Worm (Caenorhabditis elegans) whole organism, late embryonic: ENCODE measurements around the gene algn-2.

ENCODE experiments used
- C08G9.2 ChIP-seq: sonication (generic microtip); optimal IDR thresholded peaks from 2 replicates; lab custom pipeline; 2016; ENCODE audit warnings: mild to moderate bottlenecking, missing genetic modification characterization, moderate library complexity, missing compliant biosample characterization
- C38D4.7 ChIP-seq: fragments of 200-800 bp; sonication (Bioruptor generic); optimal IDR thresholded peaks from 2 replicates; lab custom pipeline; 2018; ENCODE audit warnings: mild to moderate bottlenecking, missing genetic modification characterization, moderate library complexity, missing compliant biosample characterization
- F13H6.1 ChIP-seq: sonication (generic microtip); optimal IDR thresholded peaks from 2 replicates; lab custom pipeline; 2016; ENCODE audit warnings: missing genetic modification characterization, missing compliant biosample characterization
- T23F11.4 ChIP-seq: fragments of 200-800 bp; sonication (Bioruptor generic); optimal IDR thresholded peaks from 2 replicates; lab custom pipeline; 2018; ENCODE audit warnings: mild to moderate bottlenecking, missing genetic modification characterization, missing compliant biosample characterization
- Y22D7AL.16 ChIP-seq: sonication (generic microtip); optimal IDR thresholded peaks from 2 replicates; lab custom pipeline; 2016; ENCODE audit warnings: missing genetic modification characterization, missing compliant biosample characterization
- ama-1 ChIP-seq: fragments of 150-350 bp; optimal IDR thresholded peaks from 2 replicates; lab custom pipeline; 2014
- ceh-14 ChIP-seq: sonication (generic microtip); optimal IDR thresholded peaks from 2 replicates; lab custom pipeline; 2016; ENCODE audit warnings: missing genotype, missing genetic modification characterization, missing compliant biosample characterization
- ceh-18 ChIP-seq: sonication (generic microtip); optimal IDR thresholded peaks from 2 replicates; lab custom pipeline; 2016; ENCODE audit warnings: missing genetic modification characterization, missing compliant biosample characterization
- ceh-24 ChIP-seq: sonication (generic microtip); optimal IDR thresholded peaks from 2 replicates; lab custom pipeline; 2016; ENCODE audit warnings: mild to moderate bottlenecking, missing genetic modification characterization, missing compliant biosample characterization
- ceh-31 ChIP-seq: sonication (generic microtip); optimal IDR thresholded peaks from 2 replicates; lab custom pipeline; 2016; ENCODE audit warnings: missing genetic modification characterization, missing compliant biosample characterization
- ceh-34 ChIP-seq: sonication (generic microtip); optimal IDR thresholded peaks from 2 replicates; lab custom pipeline; 2016; ENCODE audit warnings: mild to moderate bottlenecking, missing genetic modification characterization, missing compliant biosample characterization
- ceh-45 ChIP-seq: fragments of 200-800 bp; sonication (Bioruptor generic); IDR thresholded peaks from 2 replicates; pipeline ENCODE4 v1.3.6; 2022; ENCODE audit warnings: missing genetic modification reagents, missing genetic modification characterization, missing compliant biosample characterization
- ceh-6 ChIP-seq: fragments of 200-800 bp; sonication (Bioruptor generic); optimal IDR thresholded peaks from 2 replicates; lab custom pipeline; 2018; ENCODE audit warnings: mild to moderate bottlenecking, missing genetic modification characterization, missing compliant biosample characterization
- che-1 ChIP-seq: sonication (generic microtip); optimal IDR thresholded peaks from 2 replicates; lab custom pipeline; 2016; ENCODE audit warnings: mild to moderate bottlenecking, missing genetic modification characterization, missing compliant biosample characterization
- dmd-4 ChIP-seq: sonication (generic microtip); optimal IDR thresholded peaks from 2 replicates; lab custom pipeline; 2016; ENCODE audit warnings: borderline replicate concordance, missing genetic modification characterization, missing compliant biosample characterization
- dve-1 ChIP-seq: sonication (generic microtip); optimal IDR thresholded peaks from 2 replicates; lab custom pipeline; 2017; ENCODE audit warnings: antibody characterized with exemption, mild to moderate bottlenecking, missing genetic modification characterization, missing compliant biosample characterization
- elt-2 ChIP-seq: sonication (generic microtip); optimal IDR thresholded peaks from 2 replicates; lab custom pipeline; 2016; ENCODE audit warnings: missing genetic modification reagents, missing genetic modification characterization, missing compliant biosample characterization
- elt-4 ChIP-seq: sonication (generic microtip); optimal IDR thresholded peaks from 2 replicates; lab custom pipeline; 2016; ENCODE audit warnings: missing genetic modification characterization, missing compliant biosample characterization
- ets-4 ChIP-seq: sonication (generic microtip); optimal IDR thresholded peaks from 2 replicates; lab custom pipeline; 2016; ENCODE audit warnings: missing genetic modification characterization, missing compliant biosample characterization
- eyg-1 ChIP-seq: sonication (generic microtip); optimal IDR thresholded peaks from 2 replicates; lab custom pipeline; 2016; ENCODE audit warnings: missing genotype, missing genetic modification characterization, missing compliant biosample characterization
- fax-1 ChIP-seq: sonication (generic microtip); optimal IDR thresholded peaks from 2 replicates; lab custom pipeline; 2016; ENCODE audit warnings: missing genotype, missing genetic modification characterization, missing compliant biosample characterization
- fkh-10 ChIP-seq: fragments of 150-350 bp; optimal IDR thresholded peaks from 2 replicates; lab custom pipeline; 2014; ENCODE audit warnings: missing biosample characterization, missing genetic modification reagents, missing genetic modification characterization
- gmeb-2 ChIP-seq: sonication (generic microtip); optimal IDR thresholded peaks from 2 replicates; lab custom pipeline; 2016; ENCODE audit warnings: missing genetic modification characterization, inconsistent platforms, missing compliant biosample characterization
- hlh-13 ChIP-seq: fragments of 200-800 bp; sonication (Bioruptor generic); optimal IDR thresholded peaks from 2 replicates; lab custom pipeline; 2018; ENCODE audit warnings: mild to moderate bottlenecking, missing genetic modification characterization, missing compliant biosample characterization
- hlh-15 ChIP-seq: sonication (generic microtip); optimal IDR thresholded peaks from 2 replicates; lab custom pipeline; 2016; ENCODE audit warnings: missing genetic modification characterization, missing compliant biosample characterization
- hlh-6 ChIP-seq: sonication (generic microtip); optimal IDR thresholded peaks from 2 replicates; lab custom pipeline; 2016; ENCODE audit warnings: missing genotype, missing genetic modification characterization, missing compliant biosample characterization
- hlh-8 ChIP-seq: sonication (generic microtip); optimal IDR thresholded peaks from 2 replicates; lab custom pipeline; 2016; ENCODE audit warnings: missing genotype, missing genetic modification characterization, missing compliant biosample characterization
- lim-6 ChIP-seq: sonication (generic microtip); optimal IDR thresholded peaks from 2 replicates; lab custom pipeline; 2016; ENCODE audit warnings: missing genetic modification characterization, missing compliant biosample characterization
- lin-11 ChIP-seq: fragments of 200-800 bp; sonication (Bioruptor generic); optimal IDR thresholded peaks from 2 replicates; lab custom pipeline; 2018; ENCODE audit warnings: mild to moderate bottlenecking, missing genetic modification characterization, missing compliant biosample characterization
- madf-2 ChIP-seq: sonication (generic microtip); optimal IDR thresholded peaks from 2 replicates; lab custom pipeline; 2017; ENCODE audit warnings: missing genetic modification characterization, missing compliant biosample characterization
- nhr-11 ChIP-seq: fragments of 150-350 bp; optimal IDR thresholded peaks from 2 replicates; lab custom pipeline; 2014; ENCODE audit warnings: missing biosample characterization, missing genetic modification characterization
- pag-3 ChIP-seq: sonication (generic microtip); optimal IDR thresholded peaks from 2 replicates; lab custom pipeline; 2016; ENCODE audit warnings: missing compliant biosample characterization, missing genetic modification characterization, borderline replicate concordance
- pat-9 ChIP-seq: fragments of 200-800 bp; sonication (Bioruptor generic); optimal IDR thresholded peaks from 2 replicates; lab custom pipeline; 2018; ENCODE audit warnings: mild to moderate bottlenecking, missing genetic modification characterization, moderate library complexity, missing compliant biosample characterization
- pax-1 ChIP-seq: fragments of 150-350 bp; optimal IDR thresholded peaks from 2 replicates; lab custom pipeline; 2014; ENCODE audit warnings: missing biosample characterization, missing genetic modification characterization
- pha-4 ChIP-seq: fragments of 150-350 bp; optimal IDR thresholded peaks from 2 replicates; lab custom pipeline; 2018; ENCODE audit warnings: missing biosample characterization, missing genetic modification reagents, missing genetic modification characterization
- pqm-1 ChIP-seq: sonication (generic microtip); optimal IDR thresholded peaks from 2 replicates; lab custom pipeline; 2016; ENCODE audit warnings: missing genetic modification characterization, missing compliant biosample characterization
- ref-2 ChIP-seq: sonication (generic microtip); optimal IDR thresholded peaks from 2 replicates; lab custom pipeline; 2016; ENCODE audit warnings: missing genetic modification characterization, missing compliant biosample characterization
- rnt-1 ChIP-seq: sonication (generic microtip); optimal IDR thresholded peaks from 2 replicates; lab custom pipeline; 2016; ENCODE audit warnings: missing genetic modification characterization, missing compliant biosample characterization
- sdc-2 ChIP-seq: sonication (generic microtip); optimal IDR thresholded peaks from 2 replicates; lab custom pipeline; 2016; ENCODE audit warnings: missing genotype, missing genetic modification characterization, missing compliant biosample characterization
- syd-9 ChIP-seq: sonication (generic microtip); optimal IDR thresholded peaks from 2 replicates; lab custom pipeline; 2016; ENCODE audit warnings: mild to moderate bottlenecking, missing genetic modification characterization, moderate library complexity, missing compliant biosample characterization
- tbx-7 ChIP-seq: sonication (generic microtip); optimal IDR thresholded peaks from 2 replicates; lab custom pipeline; 2016; ENCODE audit warnings: missing genotype, missing genetic modification characterization, missing compliant biosample characterization
- ttx-3 ChIP-seq: sonication (generic microtip); optimal IDR thresholded peaks from 2 replicates; lab custom pipeline; 2016; ENCODE audit warnings: missing genetic modification reagents, missing genetic modification characterization, missing compliant biosample characterization
- unc-55 ChIP-seq: sonication (generic microtip); optimal IDR thresholded peaks from 2 replicates; lab custom pipeline; 2017; ENCODE audit warnings: missing biosample characterization, missing genetic modification reagents, missing genetic modification characterization
- unc-86 ChIP-seq: sonication (generic microtip); optimal IDR thresholded peaks from 2 replicates; lab custom pipeline; 2016; ENCODE audit warnings: missing genetic modification characterization, missing compliant biosample characterization
- zip-5 ChIP-seq: sonication (generic microtip); optimal IDR thresholded peaks from 2 replicates; lab custom pipeline; 2016; ENCODE audit warnings: missing genetic modification characterization, missing compliant biosample characterization

The algn-2 gene

DNA sequence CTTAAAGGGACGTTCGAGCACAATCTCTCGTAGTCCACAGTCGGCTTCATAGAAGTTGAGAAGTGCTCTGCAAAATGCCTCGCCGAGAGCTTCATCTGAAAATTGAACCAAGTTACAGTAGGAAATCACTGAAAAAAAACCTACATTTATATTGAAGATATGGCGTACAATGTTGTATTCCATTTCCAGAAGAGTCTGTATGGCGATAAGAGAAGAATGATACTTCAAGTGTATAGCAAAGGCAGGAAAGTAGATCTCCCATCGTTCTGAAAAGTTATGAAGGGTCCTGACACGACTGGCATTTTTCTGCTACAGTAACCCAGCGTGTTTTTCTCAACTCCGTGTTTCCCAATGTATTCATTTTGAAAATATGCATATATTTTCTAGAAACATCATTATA, 9.2 kb downstream of the algn-2 start:
- no peak for TF ChIP-seq che-1 (tag; lab: Kevin White, UChicago)
- TF ChIP-seq fax-1: no peak
- no peak for TF ChIP-seq unc-86 (tag; lab: Kevin White, UChicago)
- TF ChIP-seq pha-4 (tag; lab: Kevin White, UChicago): no peak
- no peak for TF ChIP-seq T23F11.4 (GFP tag; lab: Kevin White, UChicago)
- TF ChIP-seq syd-9 (tag; lab: Kevin White, UChicago): no peak
- TF ChIP-seq dve-1 (tag; lab: Kevin White, UChicago): no peak
- TF ChIP-seq hlh-15 (tag; lab: Kevin White, UChicago): no peak
- no peak for TF ChIP-seq nhr-11 (tag; lab: Kevin White, UChicago)
- TF ChIP-seq C38D4.7 (GFP tag; lab: Kevin White, UChicago): no peak
- TF ChIP-seq zip-5 (tag; lab: Kevin White, UChicago): no peak
- no peak for TF ChIP-seq pat-9
- no peak for TF ChIP-seq ets-4 (tag; lab: Kevin White, UChicago)
- TF ChIP-seq gmeb-2 (tag; lab: Kevin White, UChicago): no peak

DNA sequence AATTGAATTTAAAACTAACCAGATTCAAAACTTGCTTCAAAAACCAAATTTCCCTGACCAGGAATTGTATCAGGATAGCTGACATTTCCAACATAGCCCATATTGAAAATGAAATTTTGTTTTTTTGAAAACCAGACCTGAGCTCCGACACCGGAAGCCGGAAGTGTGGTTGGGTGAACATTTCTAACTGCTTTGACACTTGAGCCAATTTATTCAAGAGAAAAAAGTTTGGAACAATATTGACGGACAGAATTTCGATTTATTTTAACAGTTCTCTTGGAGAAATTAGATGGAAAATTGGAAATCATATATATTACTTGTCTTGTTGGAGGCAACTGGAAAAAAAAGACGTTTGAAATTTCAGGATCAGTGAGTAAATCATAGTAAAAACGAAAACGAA, 12.2 kb downstream of the algn-2 start, which contains the start of gene ccpp-6:
TSS of gene ccpp-6 (minus strand) at position 101 of the 400 bp plus-strand sequence.
- TF ChIP-seq ceh-34 (tag; lab: Kevin White, UChicago): no peak
- no peak for TF ChIP-seq tbx-7 (tag; lab: Kevin White, UChicago)
- TF ChIP-seq fkh-10: no peak
- TF ChIP-seq pag-3 (tag; lab: Kevin White, UChicago): no peak
- TF ChIP-seq ceh-6 (GFP tag; lab: Kevin White, UChicago): no peak

DNA sequence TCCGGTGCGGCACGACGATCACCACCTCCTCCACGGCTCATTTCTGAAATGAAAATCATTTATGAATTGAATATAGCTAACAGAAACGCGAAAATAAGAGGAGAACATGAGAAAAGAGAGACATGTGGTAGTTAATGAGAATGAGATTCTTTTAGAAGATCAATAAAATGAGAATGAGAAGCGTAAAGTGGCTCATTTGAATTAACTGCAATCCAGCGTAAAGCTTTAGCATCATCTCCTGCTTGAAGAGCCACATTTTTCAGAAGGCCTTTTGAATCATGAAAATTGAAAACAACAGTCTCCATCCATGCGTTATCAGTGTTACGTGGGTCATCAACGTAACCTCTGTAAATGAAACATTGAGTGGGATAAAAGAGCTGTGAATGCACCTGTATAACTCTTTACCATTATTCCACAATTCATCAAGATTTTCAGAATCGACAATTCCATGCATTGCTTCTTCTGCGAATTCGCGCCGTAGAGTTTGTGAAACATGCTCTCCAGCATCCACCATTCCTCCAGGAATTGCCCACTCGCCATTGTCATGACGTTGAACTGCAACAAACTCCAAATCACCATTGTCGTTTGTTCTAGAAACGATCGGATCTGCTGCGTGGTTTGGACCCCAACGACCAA, 13.8 kb downstream of the algn-2 start, which contains the start of gene rsp-4:
TSS of gene rsp-4 (minus strand) at position 51 of the 636 bp plus-strand sequence.
- TF ChIP-seq ceh-14 (tag; lab: Kevin White, UChicago) (no peak), F13H6.1 (tag; lab: Kevin White, UChicago) (no peak), lin-11 (tag; lab: Kevin White, UChicago) (no peak), pax-1 (no peak), elt-4 (tag; lab: Kevin White, UChicago) (no peak), rnt-1 (tag; lab: Kevin White, UChicago) (no peak), pqm-1 (tag; lab: Kevin White, UChicago) (no peak), ceh-24 (no peak), ama-1 (no peak), ref-2 (no peak), hlh-13 (GFP tag; lab: Kevin White, UChicago) (no peak), elt-2 (tag; lab: Kevin White, UChicago) (no peak), dmd-4 (tag; lab: Kevin White, UChicago) (no peak), ceh-18 (no peak), ttx-3 (tag; lab: Kevin White, UChicago) (no peak), hlh-8 (tag; lab: Kevin White, UChicago) (no peak), lim-6 (tag; lab: Kevin White, UChicago) (no peak), fax-1 (no peak), T23F11.4 (GFP tag; lab: Kevin White, UChicago) (no peak), hlh-15 (tag; lab: Kevin White, UChicago) (no peak)

DNA sequence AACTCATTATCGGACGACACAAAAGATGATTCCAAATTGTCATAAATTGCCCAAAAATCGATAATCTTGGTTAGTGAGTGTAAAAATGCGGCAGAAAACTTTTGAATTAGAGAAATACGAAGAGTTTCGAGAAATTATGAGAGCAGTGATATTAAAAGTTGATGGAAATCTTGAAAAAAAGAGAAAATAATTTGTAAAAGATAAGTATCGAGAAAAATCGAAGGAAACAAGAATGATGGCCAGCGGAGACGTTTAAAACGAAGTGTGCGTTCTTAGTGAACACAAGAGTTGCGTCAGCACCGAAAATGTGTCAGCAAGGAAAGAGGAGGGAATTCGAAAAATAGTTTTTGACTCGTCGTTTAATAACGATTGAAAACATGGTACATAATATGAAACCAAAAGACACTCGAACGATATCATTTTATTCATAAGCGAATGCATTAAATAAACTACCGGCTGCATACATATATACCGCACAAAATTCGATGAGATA, 14.8 kb downstream of the algn-2 start, which contains the start of gene ndx-6:
TSS of gene ndx-6 (minus strand) at position 51 of the 493 bp plus-strand sequence.
- TF ChIP-seq T23F11.4 (GFP tag; lab: Kevin White, UChicago): no peak
- TF ChIP-seq ref-2: peak; percentile 55
- no peak for TF ChIP-seq ceh-24
- peak; percentile 11 for TF ChIP-seq sdc-2 (tag; lab: Kevin White, UChicago)
- TF ChIP-seq dmd-4 (tag; lab: Kevin White, UChicago): no peak
- TF ChIP-seq pqm-1 (tag; lab: Kevin White, UChicago): no peak
- TF ChIP-seq ceh-31: peak; percentile 78
- peak; percentile 40 for TF ChIP-seq dve-1 (tag; lab: Kevin White, UChicago)
- TF ChIP-seq hlh-6 (tag; lab: Kevin White, UChicago): no peak
- no peak for TF ChIP-seq pag-3 (tag; lab: Kevin White, UChicago)
- no peak for TF ChIP-seq Y22D7AL.16
- peak; percentile 43 for TF ChIP-seq unc-86 (tag; lab: Kevin White, UChicago)
- no peak for TF ChIP-seq pha-4 (tag; lab: Kevin White, UChicago)
- no peak for TF ChIP-seq madf-2
- TF ChIP-seq C08G9.2 (tag; lab: Kevin White, UChicago): peak; percentile 14
- no peak for TF ChIP-seq eyg-1 (tag; lab: Kevin White, UChicago)
- no peak for TF ChIP-seq fax-1
- peak; percentile 19 for TF ChIP-seq ttx-3 (tag; lab: Kevin White, UChicago)
- TF ChIP-seq lim-6 (tag; lab: Kevin White, UChicago): no peak
- no peak for TF ChIP-seq ceh-45 (GFP tag; lab: Robert Waterston, UW)
- TF ChIP-seq elt-4 (tag; lab: Kevin White, UChicago): no peak
- TF ChIP-seq unc-55 (GFP tag; lab: Kevin White, UChicago): no peak
